Worm (Caenorhabditis elegans): ENCODE results near the gene smz-1.

- no peak for TF ChIP-seq B0310.2 (tag; optimal IDR thresholded peaks at IDR 0.05)
- TF ChIP-seq hnd-1 (tag; optimal IDR thresholded peaks at IDR 0.05) = no peak
- TF ChIP-seq tbx-37 (GFP tag; conservative IDR thresholded peaks at IDR 0.05) = no peak
- TF ChIP-seq ama-1 (optimal IDR thresholded peaks at IDR 0.05) = no peak
- TF ChIP-seq tbx-11 (GFP tag; IDR thresholded peaks at IDR 0.05) = no peak
- TF ChIP-seq flt-1 (GFP tag; IDR thresholded peaks at IDR 0.05) = no peak
- no peak for TF ChIP-seq ceh-36 (tag; optimal IDR thresholded peaks at IDR 0.05)
- no peak for TF ChIP-seq tra-4 (tag; optimal IDR thresholded peaks at IDR 0.05)
- TF ChIP-seq ceh-13 (GFP tag; optimal IDR thresholded peaks at IDR 0.05) = no peak
- TF ChIP-seq sea-1 (GFP tag; conservative IDR thresholded peaks at IDR 0.05) = no peak
- TF ChIP-seq hmg-4 (GFP tag; optimal IDR thresholded peaks at IDR 0.05) = no peak
- TF ChIP-seq scrt-1 (GFP tag; IDR thresholded peaks at IDR 0.05) = no peak
- no peak for TF ChIP-seq aly-1 (tag; optimal IDR thresholded peaks at IDR 0.05)
- no peak for TF ChIP-seq F13C5.2 (tag; optimal IDR thresholded peaks at IDR 0.05)
Observed at ce11 chrIV:12419291-12419690, 35.6 kb upstream of the smz-1 start.
